Worm (Caenorhabditis elegans) whole organism, L1 larva: ENCODE measurements around the gene ttr-8.

Source experiments
- ceh-82 ChIP-seq, 3 experiments: fragments of 150-350 bp in 1 of 3; sonication (generic microtip) in 2 of 3; optimal IDR thresholded peaks; 2 replicates each; lab custom pipeline; 2014 to 2017; ENCODE audit warnings: missing biosample characterization in 3 of 3, missing genetic modification characterization in 3 of 3
- elt-2 ChIP-seq: sonication (generic microtip); optimal IDR thresholded peaks from 2 replicates; lab custom pipeline; 2016; ENCODE audit warnings: missing genetic modification characterization, mild to moderate bottlenecking, inconsistent platforms, missing compliant biosample characterization, missing genetic modification reagents
- jun-1 ChIP-seq: fragments of 150-350 bp; optimal IDR thresholded peaks from 2 replicates; lab custom pipeline; 2014; ENCODE audit warnings: missing biosample characterization, missing genetic modification reagents, missing genetic modification characterization
- lin-39 ChIP-seq: fragments of 150-350 bp; optimal IDR thresholded peaks from 2 replicates; lab custom pipeline; 2014; ENCODE audit warnings: missing biosample characterization, missing genetic modification reagents, missing genetic modification characterization
- nhr-11 ChIP-seq: fragments of 150-350 bp; optimal IDR thresholded peaks from 2 replicates; lab custom pipeline; 2014; ENCODE audit warnings: missing biosample characterization, missing genetic modification characterization
- nhr-76 ChIP-seq: sonication (generic microtip); optimal IDR thresholded peaks from 2 replicates; lab custom pipeline; 2017; ENCODE audit warnings: missing biosample characterization, missing genetic modification characterization
- pag-3 ChIP-seq: sonication (generic microtip); optimal IDR thresholded peaks from 2 replicates; lab custom pipeline; 2017; ENCODE audit warnings: missing genetic modification characterization, mild to moderate bottlenecking, missing compliant biosample characterization, antibody characterized with exemption, borderline replicate concordance; ENCODE audit not compliant: insufficient read depth
- pqm-1 ChIP-seq: sonication (generic microtip); optimal IDR thresholded peaks from 3 replicates; lab custom pipeline; 2017; ENCODE audit warnings: missing biosample characterization, missing genetic modification characterization
- skn-1 ChIP-seq: fragments of 150-350 bp; optimal IDR thresholded peaks from 2 replicates; lab custom pipeline; 2014; ENCODE audit warnings: missing biosample characterization, missing genetic modification characterization
- snpc-4 ChIP-seq: fragments of 150-350 bp; optimal IDR thresholded peaks from 2 replicates; lab custom pipeline; 2014; ENCODE audit warnings: missing biosample characterization, missing genetic modification characterization
- sptf-1 ChIP-seq: fragments of 150-350 bp; optimal IDR thresholded peaks from 2 replicates; lab custom pipeline; 2014; ENCODE audit warnings: missing biosample characterization, missing genetic modification characterization
- unc-62 ChIP-seq: fragments of 150-350 bp; optimal IDR thresholded peaks from 2 replicates; lab custom pipeline; 2014; ENCODE audit warnings: missing biosample characterization, missing genetic modification reagents, missing genetic modification characterization
- vab-15 ChIP-seq: sonication (generic microtip); optimal IDR thresholded peaks from 2 replicates; lab custom pipeline; 2017; ENCODE audit warnings: missing genotype, mild to moderate bottlenecking, missing genetic modification characterization, missing compliant biosample characterization
- zag-1 ChIP-seq: fragments of 150-350 bp; optimal IDR thresholded peaks from 2 replicates; lab custom pipeline; 2014; ENCODE audit warnings: missing biosample characterization, missing genetic modification characterization

- no peak for TF ChIP-seq unc-62
- TF ChIP-seq nhr-11 (tag; lab: Kevin White, UChicago) = no peak
- no peak for TF ChIP-seq snpc-4
- TF ChIP-seq nhr-76 = no peak
- TF ChIP-seq pqm-1 (tag; lab: Kevin White, UChicago) = no peak
- TF ChIP-seq vab-15 (tag; lab: Kevin White, UChicago) = no peak
- no peak for TF ChIP-seq elt-2 (tag; lab: Kevin White, UChicago)
- TF ChIP-seq lin-39 = no peak
- no peak for TF ChIP-seq skn-1 (tag; lab: Kevin White, UChicago)
- no peak for TF ChIP-seq sptf-1 (tag; lab: Kevin White, UChicago)
- TF ChIP-seq ceh-82 (tag; optimal IDR thresholded peaks at IDR 0.05; lab: Kevin White, UChicago) = no peak
- TF ChIP-seq pag-3 = no peak
- TF ChIP-seq jun-1 (tag; lab: Kevin White, UChicago) = no peak
- TF ChIP-seq zag-1 (tag; lab: Kevin White, UChicago) = no peak
Measured at ce11 chrIII:7535347-7535746, 29.8 kb downstream of the ttr-8 start.
